Fruit fly (Drosophila melanogaster) whole organism, wandering third instar larva: ENCODE data around the gene bif.

ENCODE experiments used
- CrebA ChIP-seq: fragments of 200-800 bp; sonication (Bioruptor generic); optimal IDR thresholded peaks from 2 replicates; lab custom pipeline; 2016; ENCODE audit warnings: missing biosample characterization, mild to moderate bottlenecking, missing genetic modification characterization, borderline replicate concordance
- Jra ChIP-seq: sonication (Bioruptor generic); optimal IDR thresholded peaks from 2 replicates; lab custom pipeline; 2016; ENCODE audit warnings: missing biosample characterization, missing genetic modification characterization
- Mio ChIP-seq: sonication (Bioruptor generic); optimal IDR thresholded peaks from 2 replicates; lab custom pipeline; 2016; ENCODE audit warnings: missing biosample characterization, missing genetic modification characterization
- Sp1 ChIP-seq: fragments of 200-800 bp; sonication (Bioruptor generic); optimal IDR thresholded peaks from 3 replicates; lab custom pipeline; 2019; ENCODE audit warnings: missing biosample characterization, mild to moderate bottlenecking, missing genetic modification characterization, moderate library complexity
- Vsx2 ChIP-seq: fragments of 200-300, 225-300 bp; sonication (Bioruptor generic); optimal IDR thresholded peaks from 2 replicates; lab custom pipeline; 2018; ENCODE audit warnings: missing biosample characterization, missing genetic modification characterization; ENCODE audit not compliant: partially characterized antibody
- woc ChIP-seq: sonication (Bioruptor generic); optimal IDR thresholded peaks from 2 replicates; lab custom pipeline; 2016; ENCODE audit warnings: missing biosample characterization, mild to moderate bottlenecking, missing genetic modification characterization

dm6 chrX:11679461-11679860 is 691 bp downstream of the bif start:
- TF ChIP-seq Mio (GFP tag; lab: Kevin White, UChicago), result no peak
- TF ChIP-seq Vsx2 (GFP tag; lab: Kevin White, UChicago), result no peak
- peak; percentile 12 for TF ChIP-seq woc (GFP tag; lab: Kevin White, UChicago)
- TF ChIP-seq CrebA (GFP tag; lab: Kevin White, UChicago), result no peak
- no peak for TF ChIP-seq Sp1
- no peak for TF ChIP-seq Jra (GFP tag; lab: Kevin White, UChicago)
